Worm (Caenorhabditis elegans): ENCODE results near the gene Y110A2AL.9.

Y110A2AL.9 gene

DNA sequence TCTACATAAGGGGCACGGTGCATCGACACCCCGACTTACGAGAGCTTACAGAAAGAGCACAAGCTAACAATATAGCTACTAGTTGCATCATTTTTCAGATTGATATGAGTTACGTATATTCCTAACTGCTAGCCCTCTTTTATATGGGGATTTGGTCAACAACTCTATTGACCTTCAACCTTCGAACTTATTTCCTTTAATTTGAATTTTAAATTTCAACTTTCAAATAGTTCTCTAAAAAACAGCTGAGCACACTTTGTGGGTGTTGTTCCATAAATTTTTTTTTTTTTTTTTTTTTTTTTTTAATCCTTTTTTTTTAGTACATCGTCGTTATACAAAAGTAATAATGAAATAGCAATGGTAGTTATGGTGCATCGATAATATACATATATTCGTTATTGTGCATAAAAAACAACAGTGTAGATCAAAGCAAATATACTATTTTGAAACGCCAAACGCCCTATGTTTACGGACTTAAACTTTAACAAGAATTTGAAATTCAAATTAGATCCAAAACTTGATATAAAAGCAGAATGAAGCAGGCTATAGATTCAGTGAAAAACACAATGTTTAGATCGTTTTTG lies at the start of gene Y110A2AL.9, which contains the start of gene Y110A2AL.3:
Gene Y110A2AL.9, minus strand, starts transcription at position 101 of the 584 bp plus-strand sequence.
Gene Y110A2AL.3, plus strand, starts transcription at position 534 of the 584 bp plus-strand sequence.
- no peak for TF ChIP-seq hnd-1 (tag; optimal IDR thresholded peaks at IDR 0.05)
- TF ChIP-seq F13C5.2 (tag; optimal IDR thresholded peaks at IDR 0.05) = no peak
- TF ChIP-seq ama-1 (optimal IDR thresholded peaks at IDR 0.05) = no peak
- no peak for TF ChIP-seq B0310.2 (tag; optimal IDR thresholded peaks at IDR 0.05)
- TF ChIP-seq aly-1 (tag; optimal IDR thresholded peaks at IDR 0.05) = no peak
- TF ChIP-seq tbx-11 (GFP tag; IDR thresholded peaks at IDR 0.05) = no peak
- no peak for TF ChIP-seq hmg-4 (GFP tag; optimal IDR thresholded peaks at IDR 0.05)
- no peak for TF ChIP-seq sea-1 (GFP tag; conservative IDR thresholded peaks at IDR 0.05)
- no peak for TF ChIP-seq tra-4 (tag; optimal IDR thresholded peaks at IDR 0.05)
- no peak for TF ChIP-seq hmbx-1 (tag; optimal IDR thresholded peaks at IDR 0.05)
- no peak for TF ChIP-seq pes-1 (GFP tag; IDR thresholded peaks at IDR 0.05)
- no peak for TF ChIP-seq scrt-1 (GFP tag; IDR thresholded peaks at IDR 0.05)
- no peak for TF ChIP-seq ets-7 (tag; optimal IDR thresholded peaks at IDR 0.05)
- no peak for TF ChIP-seq ceh-13 (GFP tag; optimal IDR thresholded peaks at IDR 0.05)

DNA sequence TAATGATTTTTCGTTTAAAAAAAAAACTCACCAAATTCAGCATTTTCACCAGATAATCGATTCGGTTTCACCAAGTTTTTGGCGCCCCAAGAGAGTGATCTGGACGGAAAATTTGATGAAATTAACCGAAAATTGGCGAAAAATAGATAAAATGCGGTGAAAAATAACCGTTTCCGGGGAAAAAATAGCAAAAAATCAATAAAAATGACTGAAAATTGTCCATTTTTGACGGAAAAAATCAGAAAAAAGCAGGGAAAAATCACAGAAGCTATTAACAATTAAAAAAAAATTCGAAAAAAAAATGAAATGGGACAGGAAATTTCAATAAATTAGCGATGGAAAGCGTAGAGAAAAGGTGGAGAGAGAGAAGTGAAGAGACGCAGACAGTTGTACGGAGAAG lies 47.1 kb upstream of the Y110A2AL.9 start, which contains the start of gene ubc-15:
Gene ubc-15, minus strand, starts transcription at position 101 of the 400 bp plus-strand sequence.
- TF ChIP-seq F13C5.2 (tag; optimal IDR thresholded peaks at IDR 0.05) = no peak
- TF ChIP-seq tbx-11 (GFP tag; IDR thresholded peaks at IDR 0.05) = no peak
- no peak for TF ChIP-seq ceh-13 (GFP tag; optimal IDR thresholded peaks at IDR 0.05)
- TF ChIP-seq aly-1 (tag; optimal IDR thresholded peaks at IDR 0.05) = no peak
- no peak for TF ChIP-seq hmg-4 (GFP tag; optimal IDR thresholded peaks at IDR 0.05)
- no peak for TF ChIP-seq B0310.2 (tag; optimal IDR thresholded peaks at IDR 0.05)
- TF ChIP-seq scrt-1 (GFP tag; IDR thresholded peaks at IDR 0.05) = no peak
- TF ChIP-seq hnd-1 (tag; optimal IDR thresholded peaks at IDR 0.05) = no peak
- TF ChIP-seq sea-1 (GFP tag; conservative IDR thresholded peaks at IDR 0.05) = no peak
- no peak for TF ChIP-seq flt-1 (GFP tag; IDR thresholded peaks at IDR 0.05)
- TF ChIP-seq ets-7 (tag; optimal IDR thresholded peaks at IDR 0.05) = no peak
- no peak for TF ChIP-seq pes-1 (GFP tag; IDR thresholded peaks at IDR 0.05)
- no peak for TF ChIP-seq ama-1 (optimal IDR thresholded peaks at IDR 0.05)
- no peak for TF ChIP-seq tbx-37 (GFP tag; conservative IDR thresholded peaks at IDR 0.05)
- TF ChIP-seq tra-4 (tag; optimal IDR thresholded peaks at IDR 0.05) = no peak
- TF ChIP-seq ceh-36 (tag; optimal IDR thresholded peaks at IDR 0.05) = no peak
- no peak for TF ChIP-seq hmbx-1 (tag; optimal IDR thresholded peaks at IDR 0.05)

DNA sequence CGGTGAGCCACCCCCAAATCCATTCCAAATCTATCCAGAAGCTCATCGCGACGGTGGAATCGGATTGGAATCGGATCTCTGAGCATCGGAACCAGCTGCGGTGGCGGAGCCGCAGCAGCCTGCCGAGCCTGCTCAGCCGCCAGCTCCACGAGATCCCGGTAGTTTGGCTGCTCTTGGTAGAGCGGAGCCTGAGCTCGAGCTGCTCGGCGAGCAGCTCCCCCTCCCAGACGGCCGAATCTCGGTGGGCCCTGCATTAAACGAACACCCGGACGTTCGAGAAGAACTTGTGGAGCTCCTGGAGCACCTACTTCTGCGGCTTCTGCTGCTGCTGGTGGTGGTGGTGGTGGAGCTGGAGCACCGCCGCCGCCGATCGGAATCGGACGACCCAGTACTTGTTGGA lies 37.3 kb upstream of the Y110A2AL.9 start:
- TF ChIP-seq F13C5.2 (tag; optimal IDR thresholded peaks at IDR 0.05) = no peak
- no peak for TF ChIP-seq ceh-13 (GFP tag; optimal IDR thresholded peaks at IDR 0.05)
- TF ChIP-seq ceh-36 (tag; optimal IDR thresholded peaks at IDR 0.05) = no peak
- TF ChIP-seq aly-1 (tag; optimal IDR thresholded peaks at IDR 0.05) = no peak
- TF ChIP-seq ets-7 (tag; optimal IDR thresholded peaks at IDR 0.05) = no peak
- no peak for TF ChIP-seq scrt-1 (GFP tag; IDR thresholded peaks at IDR 0.05)
- no peak for TF ChIP-seq B0310.2 (tag; optimal IDR thresholded peaks at IDR 0.05)
- no peak for TF ChIP-seq tbx-11 (GFP tag; IDR thresholded peaks at IDR 0.05)
- TF ChIP-seq flt-1 (GFP tag; IDR thresholded peaks at IDR 0.05) = no peak
- TF ChIP-seq tbx-37 (GFP tag; conservative IDR thresholded peaks at IDR 0.05) = no peak
- no peak for TF ChIP-seq pes-1 (GFP tag; IDR thresholded peaks at IDR 0.05)
- no peak for TF ChIP-seq sea-1 (GFP tag; conservative IDR thresholded peaks at IDR 0.05)
- TF ChIP-seq hnd-1 (tag; optimal IDR thresholded peaks at IDR 0.05) = no peak
- TF ChIP-seq ama-1 (optimal IDR thresholded peaks at IDR 0.05) = no peak
- TF ChIP-seq hmg-4 (GFP tag; optimal IDR thresholded peaks at IDR 0.05) = no peak
- TF ChIP-seq tra-4 (tag; optimal IDR thresholded peaks at IDR 0.05) = no peak
- TF ChIP-seq hmbx-1 (tag; optimal IDR thresholded peaks at IDR 0.05) = no peak

DNA sequence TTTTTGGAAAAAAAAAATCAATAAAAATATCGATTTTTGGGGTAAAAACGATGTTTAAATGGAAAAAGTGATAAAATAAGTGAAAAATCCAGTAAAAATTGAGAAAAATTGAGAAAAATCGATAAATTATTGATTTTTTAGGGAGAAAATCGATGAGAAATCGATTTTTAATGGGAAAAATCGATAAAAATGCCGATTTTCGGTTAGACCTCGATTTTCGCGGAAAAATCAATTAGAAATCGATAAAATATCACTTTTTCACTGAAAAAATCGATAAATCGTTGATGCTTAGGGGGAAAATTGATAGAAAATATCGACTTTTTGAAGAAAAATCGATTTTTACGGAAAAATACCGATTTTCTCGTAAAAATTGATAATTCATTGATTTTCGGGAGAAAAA lies 34.7 kb upstream of the Y110A2AL.9 start:
- TF ChIP-seq ets-7 (tag; optimal IDR thresholded peaks at IDR 0.05) = no peak
- TF ChIP-seq aly-1 (tag; optimal IDR thresholded peaks at IDR 0.05) = no peak
- TF ChIP-seq ceh-36 (tag; optimal IDR thresholded peaks at IDR 0.05) = no peak
- no peak for TF ChIP-seq hmg-4 (GFP tag; optimal IDR thresholded peaks at IDR 0.05)
- TF ChIP-seq hmbx-1 (tag; optimal IDR thresholded peaks at IDR 0.05) = no peak
- no peak for TF ChIP-seq F13C5.2 (tag; optimal IDR thresholded peaks at IDR 0.05)
- no peak for TF ChIP-seq ama-1 (optimal IDR thresholded peaks at IDR 0.05)
- no peak for TF ChIP-seq scrt-1 (GFP tag; IDR thresholded peaks at IDR 0.05)
- TF ChIP-seq ceh-13 (GFP tag; optimal IDR thresholded peaks at IDR 0.05) = no peak
- TF ChIP-seq hnd-1 (tag; optimal IDR thresholded peaks at IDR 0.05) = no peak
- TF ChIP-seq tbx-11 (GFP tag; IDR thresholded peaks at IDR 0.05) = no peak
- no peak for TF ChIP-seq tra-4 (tag; optimal IDR thresholded peaks at IDR 0.05)
- TF ChIP-seq tbx-37 (GFP tag; conservative IDR thresholded peaks at IDR 0.05) = no peak
- TF ChIP-seq flt-1 (GFP tag; IDR thresholded peaks at IDR 0.05) = no peak
- no peak for TF ChIP-seq sea-1 (GFP tag; conservative IDR thresholded peaks at IDR 0.05)

DNA sequence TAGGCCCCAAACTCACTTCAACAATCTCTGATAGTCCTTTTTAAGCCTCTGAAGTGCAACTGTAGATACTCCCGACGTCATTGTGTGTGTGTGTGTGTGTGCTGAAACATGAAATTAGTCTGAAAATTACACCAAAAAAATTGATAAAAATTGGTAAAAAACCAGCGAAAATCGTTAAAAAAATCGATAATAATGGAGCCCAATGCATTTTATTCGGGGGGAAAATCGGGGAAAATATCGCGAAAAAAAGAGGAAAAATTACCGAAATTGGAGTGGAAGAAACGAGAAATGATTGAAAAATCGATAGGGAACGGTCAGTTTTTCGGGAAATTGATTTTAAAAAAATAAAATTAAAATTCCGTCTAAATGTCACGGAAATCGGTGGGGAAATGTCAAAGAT lies 33.8 kb upstream of the Y110A2AL.9 start, which contains the start of gene ubc-26:
Gene ubc-26, minus strand, starts transcription at position 101 of the 400 bp plus-strand sequence.
- TF ChIP-seq ets-7 (tag; optimal IDR thresholded peaks at IDR 0.05) = no peak
- TF ChIP-seq tra-4 (tag; optimal IDR thresholded peaks at IDR 0.05) = no peak
- TF ChIP-seq tbx-37 (GFP tag; conservative IDR thresholded peaks at IDR 0.05) = no peak
- TF ChIP-seq aly-1 (tag; optimal IDR thresholded peaks at IDR 0.05) = no peak
- TF ChIP-seq tbx-11 (GFP tag; IDR thresholded peaks at IDR 0.05) = no peak
- TF ChIP-seq scrt-1 (GFP tag; IDR thresholded peaks at IDR 0.05) = no peak
- TF ChIP-seq hmbx-1 (tag; optimal IDR thresholded peaks at IDR 0.05) = no peak
- TF ChIP-seq pes-1 (GFP tag; IDR thresholded peaks at IDR 0.05) = no peak
- TF ChIP-seq hmg-4 (GFP tag; optimal IDR thresholded peaks at IDR 0.05) = no peak

DNA sequence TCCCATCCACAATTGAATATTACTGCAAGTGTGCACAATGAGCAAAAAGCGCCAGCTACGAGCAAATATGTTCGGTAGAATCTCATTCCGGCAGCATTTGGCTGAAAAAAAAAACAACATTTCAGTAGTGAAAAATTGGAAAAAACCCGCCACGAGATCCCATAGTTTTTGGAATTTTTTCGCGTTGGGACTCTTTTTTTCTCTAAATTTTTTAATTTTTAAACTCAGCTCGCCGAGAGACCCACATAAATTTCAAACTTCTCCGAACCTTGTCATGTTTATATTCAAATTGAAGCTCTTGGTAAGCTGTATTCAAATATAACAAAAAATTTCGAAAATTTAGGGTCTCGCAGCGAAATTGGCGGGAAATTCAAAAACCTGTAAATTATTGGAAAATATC lies 27.9 kb upstream of the Y110A2AL.9 start, which contains the start of gene sqv-2:
Gene sqv-2, minus strand, starts transcription at position 101 of the 400 bp plus-strand sequence.
- TF ChIP-seq ceh-13 (GFP tag; optimal IDR thresholded peaks at IDR 0.05) (no peak), flt-1 (GFP tag; IDR thresholded peaks at IDR 0.05) (no peak), tra-4 (tag; optimal IDR thresholded peaks at IDR 0.05) (no peak), aly-1 (tag; optimal IDR thresholded peaks at IDR 0.05) (no peak), ets-7 (tag; optimal IDR thresholded peaks at IDR 0.05) (no peak), ama-1 (optimal IDR thresholded peaks at IDR 0.05) (no peak), hmbx-1 (tag; optimal IDR thresholded peaks at IDR 0.05) (no peak), pes-1 (GFP tag; IDR thresholded peaks at IDR 0.05) (no peak), hmg-4 (GFP tag; optimal IDR thresholded peaks at IDR 0.05) (no peak), B0310.2 (tag; optimal IDR thresholded peaks at IDR 0.05) (no peak), ceh-36 (tag; optimal IDR thresholded peaks at IDR 0.05) (no peak), sea-1 (GFP tag; conservative IDR thresholded peaks at IDR 0.05) (no peak), tbx-11 (GFP tag; IDR thresholded peaks at IDR 0.05) (no peak), scrt-1 (GFP tag; IDR thresholded peaks at IDR 0.05) (no peak), F13C5.2 (tag; optimal IDR thresholded peaks at IDR 0.05) (no peak), hnd-1 (tag; optimal IDR thresholded peaks at IDR 0.05) (no peak)
